Worm (Caenorhabditis elegans) whole organism, dauer: Measurements from ENCODE around the gene sra-12.
"Not testable (repeated sequence)": the region's sequence is repeated elsewhere in the genome, so short reads cannot be mapped to it uniquely, and the experiment has no call there.

Source experiments
- unc-62 ChIP-seq: sonication (generic microtip); optimal IDR thresholded peaks from 2 replicates; lab custom pipeline; 2017; ENCODE audit warnings: missing biosample characterization, missing genetic modification reagents, missing genetic modification characterization

Gene sra-12

DNA sequence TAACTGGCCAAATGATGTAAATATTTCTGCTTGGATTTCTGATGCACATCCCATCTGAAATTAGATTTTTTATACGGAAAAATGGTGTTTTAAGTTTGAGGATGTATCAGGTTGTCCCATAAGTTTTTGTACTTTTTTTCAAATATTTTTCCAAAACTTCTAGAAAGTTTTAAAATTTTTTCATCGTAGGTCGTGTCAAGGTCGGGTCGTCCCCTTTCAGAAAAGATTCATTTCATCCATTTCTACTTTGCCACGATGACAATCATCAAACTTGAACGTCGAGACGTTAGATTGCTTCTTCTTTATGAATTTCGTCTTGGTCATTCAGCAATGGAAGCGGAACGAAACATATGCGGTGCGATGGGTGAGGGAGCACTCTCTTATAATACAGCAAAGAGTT, at the start of gene sra-12:
TSS of gene sra-12 (minus strand) at position 101 of the 400 bp plus-strand sequence.
- TF ChIP-seq unc-62 (GFP tag; lab: Kevin White, UChicago), result not testable (repeated sequence)

ce11 chrII:10953065-10953464, 48.8 kb upstream of the sra-12 start, which contains the start of gene nos-1:
Gene nos-1 (minus strand): TSS chrII:10953165.
- no peak for TF ChIP-seq unc-62 (GFP tag; lab: Kevin White, UChicago)

ce11 chrII:10950107-10950679, 45.9 kb upstream of the sra-12 start, which contains the start of gene gst-5:
Gene gst-5 (plus strand): TSS chrII:10950352.
- no peak for TF ChIP-seq unc-62 (GFP tag; lab: Kevin White, UChicago)

DNA sequence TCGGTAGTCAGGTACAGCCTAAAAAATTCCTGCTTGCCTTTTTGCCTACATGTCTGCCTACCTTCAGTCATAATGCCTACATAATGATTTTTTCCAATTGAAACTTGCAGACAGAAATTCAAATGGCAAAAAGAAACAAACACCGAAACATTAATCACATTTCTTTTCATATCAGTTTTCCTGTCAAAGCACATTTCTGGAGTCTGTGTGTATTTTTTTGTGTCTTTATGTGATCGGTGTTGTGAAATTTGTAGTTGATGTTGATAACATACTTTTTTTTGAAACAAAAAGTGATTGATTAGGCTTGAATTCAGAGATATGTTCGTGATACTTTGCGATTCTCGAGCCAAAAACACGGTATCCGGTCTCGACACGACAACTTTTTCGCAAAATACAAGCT, 45.1 kb upstream of the sra-12 start:
- TF ChIP-seq unc-62 (GFP tag; lab: Kevin White, UChicago), result no peak

DNA sequence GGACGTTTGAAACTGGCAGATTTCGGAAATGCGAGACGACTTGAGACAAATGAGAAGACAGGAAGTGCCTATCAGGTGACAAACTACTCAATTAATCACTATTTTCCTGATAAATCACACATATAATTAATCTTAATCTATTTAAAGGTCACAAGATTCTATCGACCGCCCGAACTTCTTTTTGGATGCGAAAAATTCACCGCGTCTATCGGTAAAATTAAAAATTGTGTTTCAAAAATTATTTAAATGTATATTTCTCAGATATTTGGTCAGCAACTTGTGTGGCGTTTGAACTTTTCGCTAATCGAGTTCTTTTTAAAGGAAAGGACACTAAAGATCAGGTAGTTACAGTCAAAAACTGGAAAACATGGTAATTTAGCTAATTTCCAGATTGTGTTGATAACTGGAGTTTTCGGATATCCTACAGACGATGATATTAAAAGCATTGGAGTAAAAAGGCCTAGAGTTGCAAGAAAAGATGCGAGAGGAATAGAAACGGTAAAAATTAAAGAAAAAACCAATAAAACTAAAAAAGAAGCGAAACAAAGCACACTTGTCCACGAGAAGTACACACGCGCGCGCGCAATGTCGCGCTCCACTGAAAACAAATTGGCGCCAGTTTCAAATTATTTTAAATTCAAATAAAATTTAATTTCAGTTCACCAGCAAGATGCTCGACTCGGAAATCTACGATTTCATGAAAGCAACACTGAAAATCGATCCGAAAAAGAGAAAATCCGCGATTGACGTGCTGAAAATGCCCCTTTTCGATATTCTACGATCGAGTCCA, 44.2 kb upstream of the sra-12 start:
- TF ChIP-seq unc-62 (GFP tag; lab: Kevin White, UChicago), result no peak

DNA sequence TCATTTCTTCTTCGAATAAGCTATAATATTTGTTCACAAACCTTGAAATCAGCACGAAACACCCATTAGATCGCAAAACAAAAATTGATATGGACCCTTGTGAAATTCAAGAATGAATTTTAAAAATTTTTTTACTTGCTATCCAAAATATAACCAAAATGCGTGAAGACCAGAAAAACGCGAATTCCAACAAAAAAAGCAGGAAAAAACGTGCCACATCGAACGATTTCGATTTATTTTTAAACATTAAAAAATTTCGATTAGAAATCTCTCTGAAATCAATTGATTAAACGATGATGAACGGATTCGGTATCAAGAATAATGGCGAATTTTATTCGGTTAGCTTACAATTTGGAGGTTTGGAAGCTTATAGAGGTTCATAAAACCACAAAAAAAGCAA, 43.0 kb upstream of the sra-12 start, which contains the start of the genes tceb-3 and gskl-1:
TSS of gene tceb-3 (minus strand) at position 101 of the 400 bp plus-strand sequence.
TSS of gene gskl-1 (plus strand) at position 243 of the 400 bp plus-strand sequence.
- no peak for TF ChIP-seq unc-62 (GFP tag; lab: Kevin White, UChicago)

- TF ChIP-seq unc-62 (GFP tag; lab: Kevin White, UChicago), result no peak
These were observed 42.6 kb upstream of the sra-12 start for ce11 chrII:10946848-10947247.

- TF ChIP-seq unc-62 (GFP tag; lab: Kevin White, UChicago), result no peak
These were observed 41.2 kb upstream of the sra-12 start for ce11 chrII:10945446-10945845.

DNA sequence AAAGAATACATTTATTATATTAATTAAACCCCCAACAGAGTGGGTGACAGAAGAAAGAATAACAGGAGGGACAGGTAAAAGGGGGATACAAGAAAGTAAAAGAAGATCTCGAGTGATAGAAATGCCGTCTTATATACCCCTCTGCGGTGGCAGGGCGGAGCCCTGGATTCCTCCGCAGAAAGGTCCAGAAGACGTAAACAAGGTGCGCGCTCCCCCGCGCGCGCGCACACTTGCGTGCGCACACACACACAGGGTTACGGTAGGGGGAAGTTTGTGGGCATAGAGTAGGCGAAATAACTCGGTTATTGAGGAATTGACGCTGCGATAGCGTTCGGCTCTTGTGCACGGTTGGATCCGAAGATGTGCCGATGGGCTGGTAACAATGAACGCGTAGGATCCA, 37.6 kb upstream of the sra-12 start, which contains the start of gene R03D7.15:
TSS of gene R03D7.15 (plus strand) at position 299 of the 400 bp plus-strand sequence.
- TF ChIP-seq unc-62 (GFP tag; lab: Kevin White, UChicago), result not testable (repeated sequence)

ce11 chrII:10935336-10935735, 31.1 kb upstream of the sra-12 start:
- TF ChIP-seq unc-62 (GFP tag; lab: Kevin White, UChicago), result no peak

DNA sequence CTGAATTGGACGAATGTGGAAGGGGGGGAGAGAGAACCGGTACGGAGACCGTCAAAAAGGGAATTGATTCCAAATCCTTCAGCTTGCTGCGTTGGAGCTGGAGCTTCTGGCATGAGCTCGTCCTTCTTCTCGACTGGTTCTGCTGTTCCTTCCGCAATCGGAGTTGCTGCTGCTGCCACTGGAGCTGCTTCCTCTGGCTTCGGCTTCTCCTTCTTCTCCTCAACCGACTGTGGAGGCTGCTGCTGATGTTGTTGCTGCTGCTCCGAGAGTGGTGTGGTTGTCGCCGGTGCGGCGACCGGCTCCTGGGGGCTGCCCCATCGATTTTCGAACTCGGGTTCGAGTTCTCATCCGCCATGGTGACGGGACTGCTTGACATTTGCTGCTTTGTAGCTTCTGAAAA, 30.5 kb upstream of the sra-12 start, which contains the start of gene R03D7.2:
TSS of gene R03D7.2 (minus strand) at position 399 of the 400 bp plus-strand sequence.
- TF ChIP-seq unc-62 (GFP tag; lab: Kevin White, UChicago), result no peak

ce11 chrII:10933948-10934722, 29.9 kb upstream of the sra-12 start:
- TF ChIP-seq unc-62 (GFP tag; lab: Kevin White, UChicago), result no peak

DNA sequence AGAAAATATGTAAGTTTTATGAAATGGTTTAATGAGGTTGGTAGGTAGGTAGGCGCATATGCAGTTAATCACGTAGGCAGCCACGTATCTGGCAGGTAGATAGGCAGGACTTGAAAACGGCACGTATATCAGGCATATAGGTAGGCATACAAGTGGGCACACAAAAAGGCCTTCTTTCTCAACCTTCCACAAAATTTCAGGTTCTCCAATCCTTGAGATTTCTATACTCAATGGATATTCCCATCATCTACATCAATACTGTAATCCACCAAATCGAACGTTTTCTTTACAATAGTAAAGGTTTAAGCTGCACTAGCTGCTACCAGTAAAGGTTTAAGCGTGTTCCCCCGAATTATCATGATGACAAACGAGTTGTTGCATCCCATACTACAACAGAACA, 28.0 kb upstream of the sra-12 start:
- no peak for TF ChIP-seq unc-62 (GFP tag; lab: Kevin White, UChicago)

ce11 chrII:10930678-10931650, 26.7 kb upstream of the sra-12 start:
- no peak for TF ChIP-seq unc-62 (GFP tag; lab: Kevin White, UChicago)
